Fruit fly (Drosophila melanogaster): ENCODE data around the gene CG15399.
A peak's percentile ranks its signal among the peaks of the same experiment; 100 is the strongest.

CG15399 gene

DNA sequence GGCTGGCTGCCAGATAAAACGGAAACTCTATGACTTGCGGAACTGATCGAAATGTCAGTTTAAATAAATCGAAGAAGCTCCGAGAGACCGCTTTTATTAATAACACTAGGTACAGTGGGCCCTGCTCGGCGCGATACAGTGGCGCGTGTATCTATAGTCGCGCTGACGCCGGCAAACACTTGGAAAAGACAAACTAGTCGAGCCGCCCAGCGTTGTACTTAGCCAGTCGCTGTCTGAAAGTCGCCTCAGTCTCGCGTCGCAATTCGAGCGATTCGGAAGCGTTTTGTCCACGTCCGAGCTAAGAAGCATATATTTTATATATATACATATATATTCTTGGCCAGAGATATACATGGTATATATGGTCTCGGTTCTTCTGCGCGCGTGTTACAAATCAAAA, 41.7 kb downstream of the CG15399 start (continued):
- TF ChIP-seq nerfin-1 (tag; optimal IDR thresholded peaks at IDR 0.05) (no peak), Nf-YC (tag; optimal IDR thresholded peaks at IDR 0.05) (no peak), lilli (GFP tag; optimal IDR thresholded peaks at IDR 0.05) (peak; percentile 42), CG4820 (GFP tag; optimal IDR thresholded peaks at IDR 0.05) (no peak), CG31388 (GFP tag; optimal IDR thresholded peaks at IDR 0.05) (no peak), CG15601 (tag; optimal IDR thresholded peaks at IDR 0.05) (no peak), br (optimal IDR thresholded peaks at IDR 0.05) (no peak), CG3407 (GFP tag; optimal IDR thresholded peaks at IDR 0.05) (no peak), ind (GFP tag; optimal IDR thresholded peaks at IDR 0.05) (peak; percentile 67), Xrp1 (GFP tag; IDR thresholded peaks at IDR 0.05) (0 out of 2 replicates have a peak, but pooled peaks have one; percentile 29), CG15514 (GFP tag; optimal IDR thresholded peaks at IDR 0.05) (peak; percentile 48), NC2β (GFP tag; optimal IDR thresholded peaks at IDR 0.05) (no peak), gce (GFP tag; IDR thresholded peaks at IDR 0.05) (no peak), Oaz (GFP tag; IDR thresholded peaks at IDR 0.05) (no peak), jigr1 (GFP tag; IDR thresholded peaks at IDR 0.05) (no peak), org-1 (GFP tag; optimal IDR thresholded peaks at IDR 0.05) (no peak), CG18262 (tag; optimal IDR thresholded peaks at IDR 0.05) (peak; percentile 1), CG10431 (GFP tag; optimal IDR thresholded peaks at IDR 0.05) (no peak), otp (GFP tag; IDR thresholded peaks at IDR 0.05) (no peak), sna (GFP tag; IDR thresholded peaks at IDR 0.05; ENCODE audit: partially characterized antibody) (no peak), pfk (GFP tag; optimal IDR thresholded peaks at IDR 0.05) (no peak), inv (GFP tag; IDR thresholded peaks at IDR 0.05; ENCODE audit: partially characterized antibody) (no peak), hb (GFP tag; IDR thresholded peaks at IDR 0.05; ENCODE audit: partially characterized antibody) (no peak), CG10147 (GFP tag; optimal IDR thresholded peaks at IDR 0.05) (no peak), dmrt11E (tag; optimal IDR thresholded peaks at IDR 0.05) (no peak), pum (GFP tag; optimal IDR thresholded peaks at IDR 0.05) (no peak), pros (GFP tag; optimal IDR thresholded peaks at IDR 0.05) (no peak), CG32772 (GFP tag; IDR thresholded peaks at IDR 0.05) (no peak), dm (GFP tag; optimal IDR thresholded peaks at IDR 0.05) (no peak), Rx (GFP tag; IDR thresholded peaks at IDR 0.05) (no peak; the same call in 1 of the 2 replicates), CG14860 (GFP tag; IDR thresholded peaks at IDR 0.05; ENCODE audit: partially characterized antibody) (no peak), CG5245 (GFP tag; optimal IDR thresholded peaks at IDR 0.05) (no peak), CG11456 (GFP tag; IDR thresholded peaks at IDR 0.05) (peak; percentile 83), ap (GFP tag; IDR thresholded peaks at IDR 0.05) (no peak), al (GFP tag; IDR thresholded peaks at IDR 0.05) (peak; percentile 60), repo (GFP tag; optimal IDR thresholded peaks at IDR 0.05) (no peak), zf30C (GFP tag; optimal IDR thresholded peaks at IDR 0.05) (no peak), trh (GFP tag; optimal IDR thresholded peaks at IDR 0.05) (no peak), CG13894 (tag; optimal IDR thresholded peaks at IDR 0.05) (peak; percentile 54), CG9215 (GFP tag; IDR thresholded peaks at IDR 0.05) (peak; percentile 46; the same call in 1 of the 2 replicates), BtbVII (GFP tag; optimal IDR thresholded peaks at IDR 0.05) (peak; percentile 41), CG5180 (GFP tag; optimal IDR thresholded peaks at IDR 0.05) (no peak), crc (GFP tag; optimal IDR thresholded peaks at IDR 0.05) (no peak), CG42726 (GFP tag; IDR thresholded peaks at IDR 0.05; ENCODE audit: partially characterized antibody) (no peak), CG12769 (tag; optimal IDR thresholded peaks at IDR 0.05) (peak; percentile 59), ro (GFP tag; IDR thresholded peaks at IDR 0.05) (no peak), Ptx1 (GFP tag; IDR thresholded peaks at IDR 0.05) (peak; percentile 30; the same call in 1 of the 2 replicates), CG3726 (GFP tag; IDR thresholded peaks at IDR 0.05) (no peak), CG15479 (GFP tag; optimal IDR thresholded peaks at IDR 0.05) (no peak), bcd (GFP tag; optimal IDR thresholded peaks at IDR 0.05) (peak; percentile 50), CG15269 (tag; optimal IDR thresholded peaks at IDR 0.05) (peak; percentile 60), Adf1 (GFP tag; IDR thresholded peaks at IDR 0.05) (0 out of 2 replicates have a peak, but pooled peaks have one; percentile 24)

Data from whole organism, embryonic.